Fruit fly (Drosophila melanogaster) whole organism, embryonic: ENCODE data around the gene CG43867.

ENCODE experiments used
- Ada2b ChIP-seq: fragments of 200-800 bp; sonication (Bioruptor generic); IDR thresholded peaks from 2 replicates; pipeline ENCODE4 v1.3.6; 2022; ENCODE audit warnings: missing biosample characterization, missing genetic modification characterization
- B-H2 ChIP-seq: fragments of 200-800 bp; sonication (Bioruptor generic); optimal IDR thresholded peaks from 2 replicates; lab custom pipeline; 2018; ENCODE audit warnings: missing biosample characterization, mild to moderate bottlenecking, missing genetic modification characterization
- CG10321 ChIP-seq: fragments of 200-800 bp; sonication (Bioruptor generic); IDR thresholded peaks from 2 replicates; pipeline ENCODE4 v1.3.6; 2022; ENCODE audit warnings: missing biosample characterization, missing genetic modification characterization
- CG10959 ChIP-seq: fragments of 200-800 bp; sonication (Bioruptor generic); IDR thresholded peaks from 2 replicates; pipeline ENCODE4 v1.3.6; 2022; ENCODE audit warnings: missing biosample characterization, missing genetic modification characterization
- CG11504 ChIP-seq: fragments of 200-800 bp; sonication (Bioruptor generic); optimal IDR thresholded peaks from 3 replicates; lab custom pipeline; 2019; ENCODE audit warnings: missing biosample characterization, mild to moderate bottlenecking, missing genetic modification characterization, moderate library complexity
- CG12104 ChIP-seq: fragments of 200-800 bp; sonication (Bioruptor generic); optimal IDR thresholded peaks from 3 replicates; lab custom pipeline; 2016; ENCODE audit warnings: missing biosample characterization, missing genetic modification characterization
- CG13287 ChIP-seq: fragments of 200-800 bp; sonication (Bioruptor generic); IDR thresholded peaks from 2 replicates; pipeline ENCODE4 v1.3.6; 2022; ENCODE audit warnings: missing biosample characterization, missing genetic modification characterization; ENCODE audit not compliant: partially characterized antibody
- CG13424 ChIP-seq: fragments of 200-800 bp; sonication (Bioruptor generic); optimal IDR thresholded peaks from 2 replicates; lab custom pipeline; 2019; ENCODE audit warnings: missing biosample characterization, mild to moderate bottlenecking, missing genetic modification characterization, moderate library complexity
- CG14860 ChIP-seq: fragments of 200-800 bp; sonication (Bioruptor generic); IDR thresholded peaks from 3 replicates; pipeline ENCODE4 v1.3.6; 2022; ENCODE audit warnings: missing biosample characterization, missing genetic modification characterization; ENCODE audit not compliant: partially characterized antibody
- CG16779 ChIP-seq: fragments of 200-800 bp; sonication (Bioruptor generic); IDR thresholded peaks from 2 replicates; pipeline ENCODE4 v1.3.6; 2022; ENCODE audit warnings: missing biosample characterization, missing genetic modification characterization
- CG18262 ChIP-seq: fragments of 200-800 bp; optimal IDR thresholded peaks from 3 replicates; lab custom pipeline; 2019; ENCODE audit warnings: missing biosample characterization, mild to moderate bottlenecking, missing genetic modification characterization, moderate library complexity
- CG2116 ChIP-seq: fragments of 200-800 bp; sonication (Bioruptor generic); optimal IDR thresholded peaks from 3 replicates; lab custom pipeline; 2018; ENCODE audit warnings: missing biosample characterization, mild to moderate bottlenecking, missing genetic modification characterization
- CG2129 ChIP-seq: fragments of 200-800 bp; sonication (Bioruptor generic); IDR thresholded peaks from 2 replicates; pipeline ENCODE4 v1.3.6; 2022; ENCODE audit warnings: missing biosample characterization, missing genetic modification characterization; ENCODE audit not compliant: partially characterized antibody
- CG2712 ChIP-seq: fragments of 200-800 bp; optimal IDR thresholded peaks from 3 replicates; lab custom pipeline; 2019; ENCODE audit warnings: missing biosample characterization, mild to moderate bottlenecking, missing genetic modification characterization, moderate library complexity
- CG31224 ChIP-seq: fragments of 200-800 bp; sonication (Bioruptor generic); IDR thresholded peaks from 2 replicates; pipeline ENCODE4 v1.3.6; 2022; ENCODE audit warnings: missing biosample characterization, missing genetic modification characterization
- CG3407 ChIP-seq: fragments of 200-800 bp; sonication (Bioruptor generic); optimal IDR thresholded peaks from 2 replicates; lab custom pipeline; 2018; ENCODE audit warnings: missing biosample characterization, mild to moderate bottlenecking, missing genetic modification characterization
- CG4360 ChIP-seq: fragments of 200-800 bp; sonication (Bioruptor generic); IDR thresholded peaks from 2 replicates; pipeline ENCODE4 v1.3.6; 2022; ENCODE audit warnings: missing biosample characterization, missing genetic modification characterization
- CG6791 ChIP-seq: fragments of 200-800 bp; sonication (Bioruptor generic); IDR thresholded peaks from 3 replicates; pipeline ENCODE4 v1.3.6; 2022; ENCODE audit warnings: missing biosample characterization, missing genetic modification characterization; ENCODE audit not compliant: partially characterized antibody
- CG7987 ChIP-seq: fragments of 200-800 bp; sonication (Bioruptor generic); optimal IDR thresholded peaks from 2 replicates; lab custom pipeline; 2018; ENCODE audit warnings: missing biosample characterization, mild to moderate bottlenecking, missing genetic modification characterization, moderate library complexity
- CG9215 ChIP-seq: fragments of 200-800 bp; sonication (Bioruptor generic); IDR thresholded peaks from 2 replicates; pipeline ENCODE4 v1.3.6; 2022; ENCODE audit warnings: missing biosample characterization, missing genetic modification characterization
- CTCF ChIP-seq: fragments of 200-800 bp; sonication (Bioruptor generic); optimal IDR thresholded peaks from 2 replicates; lab custom pipeline; 2017; ENCODE audit warnings: missing biosample characterization, mild to moderate bottlenecking, missing genetic modification characterization, moderate library complexity
- Dip3 ChIP-seq: fragments of 200-800 bp; sonication (Bioruptor generic); optimal IDR thresholded peaks from 3 replicates; lab custom pipeline; 2016; ENCODE audit warnings: missing biosample characterization, missing genetic modification characterization
- Ets65A ChIP-seq: fragments of 200-800 bp; sonication (Bioruptor generic); peaks from one replicate; lab custom pipeline; 2016; ENCODE audit warnings: missing biosample characterization, missing genetic modification characterization
- Fer2 ChIP-seq: fragments of 200-800 bp; sonication (Bioruptor generic); optimal IDR thresholded peaks from 2 replicates; lab custom pipeline; 2018; ENCODE audit warnings: missing biosample characterization, mild to moderate bottlenecking, missing genetic modification characterization, moderate library complexity
- Hr39 ChIP-seq: fragments of >200 bp; optimal IDR thresholded peaks from 2 replicates; lab custom pipeline; 2017
- Lhr ChIP-seq: fragments of 200-800 bp; sonication (Bioruptor generic); optimal IDR thresholded peaks from 3 replicates; lab custom pipeline; 2017; ENCODE audit warnings: mild to moderate bottlenecking, missing biosample characterization, missing genetic modification reagents, missing genetic modification characterization
- NK7.1 ChIP-seq: fragments of 200-800 bp; sonication (Bioruptor generic); optimal IDR thresholded peaks from 3 replicates; lab custom pipeline; 2016; ENCODE audit warnings: missing biosample characterization, missing genetic modification characterization
- Optix ChIP-seq: fragments of 200-800 bp; sonication (Bioruptor generic); IDR thresholded peaks from 3 replicates; pipeline ENCODE4 v1.3.6; 2022; ENCODE audit warnings: missing biosample characterization, missing genetic modification characterization
- Side ChIP-seq: fragments of 200-800 bp; sonication (Bioruptor generic); optimal IDR thresholded peaks from 2 replicates; lab custom pipeline; 2016; ENCODE audit warnings: missing biosample characterization, missing genetic modification characterization
- Trl ChIP-seq, 3 experiments: fragments of >200 bp in 2 of 3; fragments of 200-800 bp in 1 of 3; sonication (Bioruptor generic) in 1 of 3; optimal IDR thresholded peaks; 2 replicates in 1 of 3; 3 replicates in 2 of 3; lab custom pipeline; 2016 to 2017; ENCODE audit warnings: missing biosample characterization in 1 of 3, missing genetic modification characterization in 1 of 3
- al ChIP-seq: fragments of 200-800 bp; sonication (Bioruptor generic); IDR thresholded peaks from 2 replicates; pipeline ENCODE4 v1.3.6; 2022; ENCODE audit warnings: missing biosample characterization, missing genetic modification characterization
- br ChIP-seq: fragments of >200 bp; optimal IDR thresholded peaks from 2 replicates; lab custom pipeline; 2017
- dpn ChIP-seq, 2 experiments: fragments of 200-800 bp; sonication (Bioruptor generic); optimal IDR thresholded peaks; 3 replicates each; lab custom pipeline; 2016; ENCODE audit warnings: missing biosample characterization in 2 of 2, missing genetic modification characterization in 2 of 2
- ems ChIP-seq: fragments of 200-800 bp; sonication (Bioruptor generic); optimal IDR thresholded peaks from 3 replicates; lab custom pipeline; 2016; ENCODE audit warnings: missing biosample characterization, missing genetic modification characterization
- gce ChIP-seq: fragments of 200-800 bp; sonication (Bioruptor generic); IDR thresholded peaks from 3 replicates; pipeline ENCODE4 v1.3.6; 2022; ENCODE audit warnings: missing biosample characterization, missing genetic modification characterization
- jumu ChIP-seq: fragments of 200-800 bp; sonication (Bioruptor generic); optimal IDR thresholded peaks from 3 replicates; lab custom pipeline; 2016; ENCODE audit warnings: missing biosample characterization, missing genetic modification characterization
- kay ChIP-seq: fragments of 200-800 bp; sonication (Bioruptor generic); optimal IDR thresholded peaks from 2 replicates; lab custom pipeline; 2016; ENCODE audit warnings: missing biosample characterization, missing genetic modification characterization
- ken ChIP-seq: fragments of 200-800 bp; sonication (Bioruptor generic); IDR thresholded peaks from 3 replicates; pipeline ENCODE4 v1.3.6; 2022; ENCODE audit warnings: missing biosample characterization, missing genetic modification characterization
- maf-S ChIP-seq: fragments of 200-800 bp; sonication (Bioruptor generic); optimal IDR thresholded peaks from 2 replicates; lab custom pipeline; 2016; ENCODE audit warnings: missing biosample characterization, missing genetic modification characterization
- mirr ChIP-seq: fragments of 200-800 bp; sonication (Bioruptor generic); optimal IDR thresholded peaks from 3 replicates; lab custom pipeline; 2018; ENCODE audit warnings: missing biosample characterization, mild to moderate bottlenecking, missing genetic modification characterization
- nom ChIP-seq: fragments of 200-800 bp; sonication (Bioruptor generic); optimal IDR thresholded peaks from 2 replicates; lab custom pipeline; 2017; ENCODE audit warnings: missing biosample characterization, missing genetic modification characterization, mild to moderate bottlenecking, moderate library complexity, missing genetic modification reagents
- pum ChIP-seq: fragments of 200-800 bp; sonication (Bioruptor generic); optimal IDR thresholded peaks from 2 replicates; lab custom pipeline; 2016; ENCODE audit warnings: missing biosample characterization, missing genetic modification characterization
- pzg ChIP-seq: fragments of 200-800 bp; sonication (Bioruptor generic); optimal IDR thresholded peaks from 3 replicates; lab custom pipeline; 2018; ENCODE audit warnings: missing biosample characterization, mild to moderate bottlenecking, missing genetic modification characterization, moderate library complexity
- scrt ChIP-seq: fragments of 200-800 bp; sonication (Bioruptor generic); optimal IDR thresholded peaks from 2 replicates; lab custom pipeline; 2018; ENCODE audit warnings: missing biosample characterization, mild to moderate bottlenecking, missing genetic modification characterization, moderate library complexity
- sug ChIP-seq: fragments of 200-800 bp; optimal IDR thresholded peaks from 2 replicates; lab custom pipeline; 2019; ENCODE audit warnings: missing biosample characterization, mild to moderate bottlenecking, missing genetic modification characterization, moderate library complexity
- vnd ChIP-seq: fragments of 200-800 bp; sonication (Bioruptor generic); IDR thresholded peaks from 3 replicates; pipeline ENCODE4 v1.3.6; 2022; ENCODE audit warnings: missing biosample characterization, missing genetic modification characterization; ENCODE audit not compliant: partially characterized antibody
- zf30C ChIP-seq: fragments of 200-800 bp; sonication (Bioruptor generic); optimal IDR thresholded peaks from 3 replicates; lab custom pipeline; 2018; ENCODE audit warnings: missing biosample characterization, mild to moderate bottlenecking, missing genetic modification characterization

The CG43867 gene

DNA sequence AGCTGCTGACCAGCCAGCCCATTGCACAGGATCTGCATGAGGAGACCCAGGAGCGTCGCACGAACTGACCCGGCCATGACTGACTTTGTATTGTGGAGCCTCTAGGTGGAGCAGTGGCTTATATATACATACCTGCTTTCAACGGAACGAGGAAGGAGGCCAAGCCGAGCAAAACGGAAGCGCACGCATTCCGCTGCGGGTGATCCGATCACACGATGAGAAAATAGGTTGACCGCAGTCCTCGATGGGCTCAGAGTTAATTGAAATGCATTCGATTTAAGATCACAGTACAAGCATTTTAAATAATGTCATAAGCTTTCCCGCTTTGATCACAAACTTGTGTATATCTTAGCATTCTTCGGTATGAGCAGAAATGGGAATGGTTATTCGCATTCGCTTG is 123.0 kb downstream of the CG43867 start, which contains the start of gene CG13358:
Gene CG13358 (minus strand): TSS at position 101 of the 400 bp plus-strand sequence.
- TF ChIP-seq kay (GFP tag; lab: Kevin White, UChicago) = no peak
- TF ChIP-seq Ets65A (GFP tag; lab: Kevin White, UChicago) = peak; percentile 42
- TF ChIP-seq, all 482 proteins: peak for 1

dm6 chrX:803370-803769 is 124.4 kb downstream of the CG43867 start, which contains the start of gene CG13359:
Gene CG13359 (minus strand): TSS chrX:803470.
- TF ChIP-seq Ets65A (GFP tag; lab: Kevin White, UChicago) = no peak
- no peak for TF ChIP-seq CG2129 (GFP tag; lab: Robert Waterston, UW)
- no peak for TF ChIP-seq CG11504
- TF ChIP-seq ems (GFP tag; lab: Kevin White, UChicago) = no peak
- no peak for TF ChIP-seq Side
- TF ChIP-seq, all 482 proteins: peak for 0

DNA sequence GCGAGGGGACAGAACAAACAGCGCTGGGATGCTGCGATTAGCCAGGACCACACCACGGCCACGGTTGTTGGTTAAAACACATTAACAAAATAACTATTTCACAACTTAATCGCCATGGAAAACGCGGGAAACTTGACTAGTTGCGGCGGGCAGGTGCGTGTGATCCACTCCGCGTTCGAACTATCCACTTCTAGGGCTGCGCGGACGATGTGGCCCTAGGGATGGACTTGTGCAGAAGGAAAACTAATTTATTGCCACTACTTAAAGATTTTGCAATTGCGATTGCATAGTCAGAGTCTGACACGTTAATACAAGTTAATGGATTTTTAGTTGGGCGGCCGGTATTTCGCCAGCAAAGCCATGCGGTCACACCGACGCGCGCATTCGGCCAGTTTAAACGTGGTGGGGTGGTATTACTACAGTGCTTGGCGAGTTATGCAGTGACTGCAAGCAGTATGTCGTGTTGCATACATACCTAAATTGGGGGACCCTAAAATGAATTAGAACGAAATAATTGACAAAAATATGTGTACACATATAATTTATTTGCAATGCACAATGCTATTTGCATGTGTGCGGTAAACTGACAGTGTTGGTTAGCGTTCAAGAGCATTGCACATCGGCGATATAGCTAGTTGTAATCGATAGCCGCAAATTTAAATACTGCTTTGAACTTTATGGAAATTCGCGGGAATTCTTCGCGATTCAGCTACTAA is 126.5 kb downstream of the CG43867 start, which contains the start of gene Rbf:
Gene Rbf (minus strand): TSS at position 323 of the 716 bp plus-strand sequence.
- TF ChIP-seq Hr39 (lab: Kevin White, UChicago) = no peak
- no peak for TF ChIP-seq jumu (GFP tag; lab: Kevin White, UChicago)
- no peak for TF ChIP-seq Fer2 (tag; lab: Kevin White, UChicago)
- TF ChIP-seq Dip3 (GFP tag; lab: Kevin White, UChicago) = peak; percentile 40
- no peak for TF ChIP-seq br (lab: Kevin White, UChicago)
- TF ChIP-seq CG4360 (GFP tag; lab: Robert Waterston, UW) = no peak
- TF ChIP-seq CG31224 (GFP tag; lab: Robert Waterston, UW) = no peak
- peak; percentile 46; the same call in 1 of the 3 replicates for TF ChIP-seq vnd (GFP tag; lab: Robert Waterston, UW)
- TF ChIP-seq CG2116 (GFP tag; lab: Kevin White, UChicago) = peak; percentile 62
- TF ChIP-seq CG18262 (tag; lab: Kevin White, UChicago) = no peak
- TF ChIP-seq dpn (GFP tag; optimal IDR thresholded peaks at IDR 0.05; lab: Kevin White, UChicago) = no peak
- TF ChIP-seq B-H2 (GFP tag; lab: Kevin White, UChicago) = no peak
- TF ChIP-seq CG6791 (GFP tag; lab: Robert Waterston, UW) = peak; percentile 47; the same call in 1 of the 3 replicates
- no peak for TF ChIP-seq scrt (GFP tag; lab: Kevin White, UChicago)
- TF ChIP-seq pum (GFP tag; lab: Kevin White, UChicago) = no peak
- TF ChIP-seq Ada2b = no peak
- no peak for TF ChIP-seq CG13424
- no peak for TF ChIP-seq Optix
- peak; percentile 6 for TF ChIP-seq CG2712 (tag; lab: Kevin White, UChicago)
- no peak for TF ChIP-seq ken (GFP tag; lab: Robert Waterston, UW)
- no peak for TF ChIP-seq mirr (GFP tag; lab: Kevin White, UChicago)
- TF ChIP-seq CG3407 (GFP tag; lab: Kevin White, UChicago) = no peak
- no peak for TF ChIP-seq zf30C (GFP tag; lab: Kevin White, UChicago)
- TF ChIP-seq CTCF (GFP tag; lab: Kevin White, UChicago) = no peak
- no peak for TF ChIP-seq CG12104 (GFP tag; lab: Kevin White, UChicago)
- TF ChIP-seq CG16779 (GFP tag; lab: Robert Waterston, UW) = no peak
- no peak for TF ChIP-seq NK7.1 (GFP tag; lab: Kevin White, UChicago)
- no peak for TF ChIP-seq CG10321 (GFP tag; lab: Robert Waterston, UW)
- TF ChIP-seq maf-S (GFP tag; lab: Kevin White, UChicago) = no peak
- TF ChIP-seq pzg (GFP tag; lab: Kevin White, UChicago) = peak; percentile 69
- no peak for TF ChIP-seq gce (GFP tag; lab: Robert Waterston, UW)
- peak; percentile 55; the same call in 1 of the 2 replicates for TF ChIP-seq CG13287 (GFP tag; lab: Robert Waterston, UW)
- no peak for TF ChIP-seq CG7987 (GFP tag; lab: Kevin White, UChicago)
- TF ChIP-seq sug (tag; lab: Kevin White, UChicago) = no peak
- TF ChIP-seq Lhr (GFP tag; lab: Kevin White, UChicago) = no peak
- TF ChIP-seq Trl (optimal IDR thresholded peaks at IDR 0.05; lab: Kevin White, UChicago) = no peak
- no peak for TF ChIP-seq Trl (GFP tag; optimal IDR thresholded peaks at IDR 0.05; lab: Kevin White, UChicago)
- TF ChIP-seq al = no peak
- no peak for TF ChIP-seq CG10959
- 0 out of 3 replicates have a peak, but pooled peaks have one; percentile 8 for TF ChIP-seq CG14860 (GFP tag; lab: Robert Waterston, UW)
- no peak for TF ChIP-seq CG9215
- no peak for TF ChIP-seq nom
